Fruit fly (Drosophila melanogaster) whole organism, prepupa: ENCODE results near the gene CG43057.
A peak's percentile ranks its signal among the peaks of the same experiment; 100 is the strongest.

Experiments
- Sox14 ChIP-seq: fragments of 200-800 bp; sonication (Bioruptor generic); optimal IDR thresholded peaks from 3 replicates; lab custom pipeline; 2016; ENCODE audit warnings: missing biosample characterization, missing genetic modification characterization
- pdm3 ChIP-seq: fragments of 200-800 bp; sonication (Bioruptor generic); optimal IDR thresholded peaks from 3 replicates; lab custom pipeline; 2016; ENCODE audit warnings: missing biosample characterization, missing genetic modification characterization
- salr ChIP-seq, 2 experiments: fragments of 200-800 bp; sonication (Bioruptor generic); optimal IDR thresholded peaks; 3 replicates each; lab custom pipeline; 2016 to 2018; ENCODE audit warnings: missing biosample characterization in 2 of 2, missing genetic modification characterization in 2 of 2, mild to moderate bottlenecking in 1 of 2

- TF ChIP-seq salr (GFP tag; optimal IDR thresholded peaks at IDR 0.05; lab: Kevin White, UChicago) (peak in 1 of 2 experiments; percentile 2), Sox14 (GFP tag; lab: Kevin White, UChicago) (no peak), pdm3 (no peak)
Measured at dm6 chr2L:8229134-8229533, 14.7 kb downstream of the CG43057 start.
